Fruit fly (Drosophila melanogaster) whole organism, embryonic: ENCODE measurements around the gene CG5541.

ENCODE experiments used
- CG10267 ChIP-seq: fragments of 200-800 bp; sonication (Bioruptor generic); optimal IDR thresholded peaks from 2 replicates; lab custom pipeline; 2018; ENCODE audit warnings: missing biosample characterization, mild to moderate bottlenecking, missing genetic modification characterization, moderate library complexity
- CG11504 ChIP-seq: fragments of 200-800 bp; sonication (Bioruptor generic); optimal IDR thresholded peaks from 3 replicates; lab custom pipeline; 2019; ENCODE audit warnings: missing biosample characterization, mild to moderate bottlenecking, missing genetic modification characterization, moderate library complexity
- CG12744 ChIP-seq: fragments of 200-800 bp; sonication (Bioruptor generic); optimal IDR thresholded peaks from 2 replicates; lab custom pipeline; 2016; ENCODE audit warnings: missing biosample characterization, missing genetic modification characterization
- CG13287 ChIP-seq: fragments of 200-800 bp; sonication (Bioruptor generic); IDR thresholded peaks from 2 replicates; pipeline ENCODE4 v1.3.6; 2022; ENCODE audit warnings: missing biosample characterization, missing genetic modification characterization; ENCODE audit not compliant: partially characterized antibody
- CG13624 ChIP-seq: fragments of 200-800 bp; sonication (Bioruptor generic); optimal IDR thresholded peaks from 2 replicates; lab custom pipeline; 2016; ENCODE audit warnings: missing biosample characterization, missing genetic modification characterization
- CG13775 ChIP-seq: fragments of 200-800 bp; sonication (Bioruptor generic); optimal IDR thresholded peaks from 3 replicates; lab custom pipeline; 2017; ENCODE audit warnings: missing biosample characterization, mild to moderate bottlenecking, missing genetic modification characterization
- CG14667 ChIP-seq: fragments of 200-800 bp; sonication (Bioruptor generic); IDR thresholded peaks from 2 replicates; pipeline ENCODE4 v1.3.6; 2022; ENCODE audit warnings: missing biosample characterization, missing genetic modification characterization
- CG15073 ChIP-seq: fragments of 200-800 bp; sonication (Bioruptor generic); optimal IDR thresholded peaks from 2 replicates; lab custom pipeline; 2016; ENCODE audit warnings: missing biosample characterization, missing genetic modification characterization
- CG1603 ChIP-seq: fragments of 200-800 bp; sonication (Bioruptor generic); optimal IDR thresholded peaks from 2 replicates; lab custom pipeline; 2019; ENCODE audit warnings: missing biosample characterization, mild to moderate bottlenecking, missing genetic modification characterization, moderate library complexity
- CG17568 ChIP-seq: fragments of 200-800 bp; sonication (Bioruptor generic); optimal IDR thresholded peaks from 2 replicates; lab custom pipeline; 2018; ENCODE audit warnings: missing biosample characterization, mild to moderate bottlenecking, missing genetic modification characterization, moderate library complexity
- CG17912 ChIP-seq: fragments of 200-800 bp; sonication (Bioruptor generic); optimal IDR thresholded peaks from 2 replicates; lab custom pipeline; 2018; ENCODE audit warnings: missing biosample characterization, mild to moderate bottlenecking, missing genetic modification characterization
- CG34224 ChIP-seq: fragments of 200-800 bp; sonication (Bioruptor generic); IDR thresholded peaks from 3 replicates; pipeline ENCODE4 v1.3.6; 2022; ENCODE audit warnings: missing biosample characterization, missing genetic modification characterization; ENCODE audit not compliant: partially characterized antibody
- CG34422 ChIP-seq: fragments of 200-800 bp; sonication (Bioruptor generic); IDR thresholded peaks from 3 replicates; pipeline ENCODE4 v1.3.6; 2022; ENCODE audit warnings: missing biosample characterization, missing genetic modification characterization
- CG3995 ChIP-seq: fragments of 200-800 bp; sonication (Bioruptor generic); optimal IDR thresholded peaks from 3 replicates; lab custom pipeline; 2016; ENCODE audit warnings: missing biosample characterization, missing genetic modification characterization
- CG4820 ChIP-seq: fragments of 200-800 bp; sonication (Bioruptor generic); optimal IDR thresholded peaks from 3 replicates; lab custom pipeline; 2016; ENCODE audit warnings: missing biosample characterization, missing genetic modification characterization
- CG6689 ChIP-seq: fragments of 200-800 bp; sonication (Bioruptor generic); IDR thresholded peaks from 2 replicates; pipeline ENCODE4 v1.3.6; 2022; ENCODE audit warnings: missing biosample characterization, missing genetic modification characterization
- CG7357 ChIP-seq: fragments of 200-800 bp; sonication (Bioruptor generic); IDR thresholded peaks from 3 replicates; pipeline ENCODE4 v1.3.6; 2022; ENCODE audit warnings: missing biosample characterization, missing genetic modification characterization
- CG8089 ChIP-seq: fragments of 200-800 bp; sonication (Bioruptor generic); optimal IDR thresholded peaks from 3 replicates; lab custom pipeline; 2016; ENCODE audit warnings: missing biosample characterization, missing genetic modification characterization
- CG9215 ChIP-seq: fragments of 200-800 bp; sonication (Bioruptor generic); IDR thresholded peaks from 2 replicates; pipeline ENCODE4 v1.3.6; 2022; ENCODE audit warnings: missing biosample characterization, missing genetic modification characterization
- CG9437 ChIP-seq: fragments of 200-800 bp; sonication (Bioruptor generic); optimal IDR thresholded peaks from 2 replicates; lab custom pipeline; 2018; ENCODE audit warnings: missing biosample characterization, mild to moderate bottlenecking, missing genetic modification characterization
- CG9727 ChIP-seq: fragments of 200-800 bp; sonication (Bioruptor generic); optimal IDR thresholded peaks from 3 replicates; lab custom pipeline; 2017; ENCODE audit warnings: missing biosample characterization, mild to moderate bottlenecking, missing genetic modification characterization
- E2f1 ChIP-seq: fragments of 200-800 bp; sonication (Bioruptor generic); IDR thresholded peaks from 2 replicates; pipeline ENCODE4 v1.3.6; 2022; ENCODE audit warnings: missing biosample characterization, missing genetic modification characterization
- ERR ChIP-seq: fragments of 200-800 bp; sonication (Bioruptor generic); optimal IDR thresholded peaks from 2 replicates; lab custom pipeline; 2016; ENCODE audit warnings: missing biosample characterization, missing genetic modification characterization
- Ets65A ChIP-seq: fragments of 200-800 bp; sonication (Bioruptor generic); peaks from one replicate; lab custom pipeline; 2016; ENCODE audit warnings: missing biosample characterization, missing genetic modification characterization
- HHEX ChIP-seq: fragments of 200-800 bp; sonication (Bioruptor generic); optimal IDR thresholded peaks from 3 replicates; lab custom pipeline; 2017; ENCODE audit warnings: missing biosample characterization, mild to moderate bottlenecking, missing genetic modification characterization, missing genetic modification reagents
- HLH4C ChIP-seq: fragments of 200-800 bp; sonication (Bioruptor generic); IDR thresholded peaks from 3 replicates; pipeline ENCODE4 v1.3.6; 2022; ENCODE audit warnings: missing biosample characterization, missing genetic modification characterization; ENCODE audit not compliant: partially characterized antibody
- Lim3 ChIP-seq: fragments of 200-800 bp; sonication (Bioruptor generic); IDR thresholded peaks from 2 replicates; pipeline ENCODE4 v1.3.6; 2022; ENCODE audit warnings: missing biosample characterization, missing genetic modification characterization
- Max ChIP-seq: fragments of 200-800 bp; sonication (Bioruptor generic); optimal IDR thresholded peaks from 2 replicates; lab custom pipeline; 2016; ENCODE audit warnings: missing biosample characterization, mild to moderate bottlenecking, missing genetic modification characterization
- NC2α ChIP-seq: fragments of 200-800 bp; sonication (Bioruptor generic); optimal IDR thresholded peaks from 2 replicates; lab custom pipeline; 2016; ENCODE audit warnings: missing biosample characterization, missing genetic modification characterization
- Ravus ChIP-seq: fragments of 200-800 bp; sonication (Bioruptor generic); IDR thresholded peaks from 2 replicates; pipeline ENCODE4 v1.3.6; 2022; ENCODE audit warnings: missing biosample characterization, missing genetic modification characterization
- bsh ChIP-seq, 2 experiments: fragments of 200-800 bp; sonication (Bioruptor generic); optimal IDR thresholded peaks; 2 replicates each; lab custom pipeline; 2017 to 2018; ENCODE audit warnings: mild to moderate bottlenecking in 2 of 2, missing biosample characterization in 2 of 2, missing genetic modification characterization in 2 of 2, moderate library complexity in 1 of 2
- crc ChIP-seq: fragments of 200-800 bp; sonication (Bioruptor generic); optimal IDR thresholded peaks from 2 replicates; lab custom pipeline; 2016; ENCODE audit warnings: missing biosample characterization, missing genetic modification characterization
- cwo ChIP-seq: fragments of 200-800 bp; sonication (Bioruptor generic); optimal IDR thresholded peaks from 3 replicates; lab custom pipeline; 2017; ENCODE audit warnings: missing biosample characterization, missing genetic modification characterization, mild to moderate bottlenecking, moderate library complexity, missing genetic modification reagents
- dimm ChIP-seq: fragments of 200-800 bp; sonication (Bioruptor generic); IDR thresholded peaks from 2 replicates; pipeline ENCODE4 v1.3.6; 2022; ENCODE audit warnings: missing biosample characterization, missing genetic modification characterization
- dm ChIP-seq: fragments of 200-800 bp; sonication (Bioruptor generic); optimal IDR thresholded peaks from 3 replicates; lab custom pipeline; 2016; ENCODE audit warnings: missing biosample characterization, missing genetic modification characterization
- gcm2 ChIP-seq: fragments of 200-800 bp; sonication (Bioruptor generic); optimal IDR thresholded peaks from 2 replicates; lab custom pipeline; 2016; ENCODE audit warnings: missing biosample characterization, missing genetic modification characterization
- grn ChIP-seq: fragments of 200-800 bp; sonication (Bioruptor generic); optimal IDR thresholded peaks from 3 replicates; lab custom pipeline; 2017; ENCODE audit warnings: missing biosample characterization, missing genetic modification characterization
- gro ChIP-seq: fragments of 200-800 bp; sonication (Bioruptor generic); optimal IDR thresholded peaks from 2 replicates; lab custom pipeline; 2016; ENCODE audit warnings: missing biosample characterization, missing genetic modification characterization
- gsb-n ChIP-seq: fragments of 200-800 bp; sonication (Bioruptor generic); optimal IDR thresholded peaks from 3 replicates; lab custom pipeline; 2018; ENCODE audit warnings: missing biosample characterization, mild to moderate bottlenecking, missing genetic modification characterization
- h ChIP-seq: fragments of >200 bp; optimal IDR thresholded peaks from 2 replicates; lab custom pipeline; 2017
- insv ChIP-seq, 2 experiments: fragments of 200-800 bp; sonication (Bioruptor generic); optimal IDR thresholded peaks; 3 replicates each; lab custom pipeline; 2016 to 2018; ENCODE audit warnings: missing biosample characterization in 2 of 2, missing genetic modification characterization in 2 of 2
- inv ChIP-seq: fragments of 200-800 bp; sonication (Bioruptor generic); IDR thresholded peaks from 2 replicates; pipeline ENCODE4 v1.3.6; 2022; ENCODE audit warnings: missing biosample characterization, missing genetic modification characterization; ENCODE audit not compliant: partially characterized antibody
- lola ChIP-seq, 3 experiments: fragments of >200 bp in 2 of 3; fragments of 200-800 bp in 1 of 3; sonication (Bioruptor generic) in 1 of 3; optimal IDR thresholded peaks; 2 replicates each; lab custom pipeline; 2017 to 2019; ENCODE audit warnings: missing biosample characterization in 3 of 3, missing genetic modification characterization in 3 of 3, mild to moderate bottlenecking in 1 of 3, moderate library complexity in 1 of 3
- nom ChIP-seq: fragments of 200-800 bp; sonication (Bioruptor generic); optimal IDR thresholded peaks from 2 replicates; lab custom pipeline; 2017; ENCODE audit warnings: missing biosample characterization, missing genetic modification characterization, mild to moderate bottlenecking, moderate library complexity, missing genetic modification reagents
- phol ChIP-seq: fragments of 200-800 bp; sonication (Bioruptor generic); optimal IDR thresholded peaks from 3 replicates; lab custom pipeline; 2018; ENCODE audit warnings: missing biosample characterization, mild to moderate bottlenecking, missing genetic modification characterization, moderate library complexity
- shn ChIP-seq: fragments of 200-800 bp; sonication (Bioruptor generic); optimal IDR thresholded peaks from 3 replicates; lab custom pipeline; 2016; ENCODE audit warnings: missing biosample characterization, missing genetic modification characterization
- sima ChIP-seq: fragments of 200-800 bp; sonication (Bioruptor generic); optimal IDR thresholded peaks from 2 replicates; lab custom pipeline; 2016; ENCODE audit warnings: missing biosample characterization, missing genetic modification characterization
- stc ChIP-seq: fragments of 200-800 bp; sonication (Bioruptor generic); IDR thresholded peaks from 2 replicates; pipeline ENCODE4 v1.3.6; 2022; ENCODE audit warnings: missing biosample characterization, missing genetic modification characterization
- unpg ChIP-seq: fragments of 200-800 bp; sonication (Bioruptor generic); optimal IDR thresholded peaks from 3 replicates; lab custom pipeline; 2018; ENCODE audit warnings: missing biosample characterization, mild to moderate bottlenecking, missing genetic modification characterization, moderate library complexity
- vvl ChIP-seq: fragments of 200-800 bp; sonication (Bioruptor generic); IDR thresholded peaks from 2 replicates; pipeline ENCODE4 v1.3.6; 2022; ENCODE audit warnings: missing biosample characterization, missing genetic modification characterization
- zf30C ChIP-seq: fragments of 200-800 bp; sonication (Bioruptor generic); optimal IDR thresholded peaks from 3 replicates; lab custom pipeline; 2018; ENCODE audit warnings: missing biosample characterization, mild to moderate bottlenecking, missing genetic modification characterization

The CG5541 gene

DNA sequence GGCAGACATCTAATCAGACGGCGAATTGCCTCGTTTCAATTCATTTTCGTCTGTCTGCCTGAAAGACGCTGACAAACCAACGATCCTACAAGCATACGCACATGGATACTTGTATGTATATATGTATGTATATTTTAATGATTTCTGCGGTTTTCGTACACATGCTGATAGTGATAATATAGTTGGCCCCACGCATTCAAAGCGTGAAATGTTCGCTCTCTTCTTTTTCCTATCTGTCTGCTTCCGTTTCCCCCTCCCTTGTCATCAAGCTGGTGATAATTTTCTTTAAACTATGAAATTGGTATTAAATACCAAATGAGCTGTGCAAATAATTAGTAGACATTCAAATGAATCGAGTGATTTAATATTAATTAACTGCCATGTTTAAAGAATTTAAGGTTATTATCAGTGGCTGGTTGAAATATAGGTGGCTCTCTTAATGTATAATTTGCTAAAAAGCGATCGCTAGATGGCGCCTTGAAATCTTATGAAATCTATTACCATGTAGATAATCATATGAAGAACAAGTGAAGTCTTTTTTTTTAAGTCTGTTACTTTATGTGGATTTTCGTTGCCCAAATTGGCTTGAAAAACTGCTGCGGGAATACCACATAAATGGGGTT is 37.0 kb downstream of the CG5541 start, which contains the start of gene CG33177 (continued):
- TF ChIP-seq Ets65A (GFP tag; lab: Kevin White, UChicago) (peak; percentile 37), CG9437 (GFP tag; lab: Kevin White, UChicago) (no peak), CG4820 (GFP tag; lab: Kevin White, UChicago) (no peak), unpg (GFP tag; lab: Kevin White, UChicago) (peak; percentile 0), CG12744 (no peak), CG9727 (GFP tag; lab: Kevin White, UChicago) (no peak), shn (GFP tag; lab: Kevin White, UChicago) (no peak), Lim3 (GFP tag; lab: Robert Waterston, UW) (no peak), CG17912 (GFP tag; lab: Kevin White, UChicago) (peak; percentile 56), gro (GFP tag; lab: Kevin White, UChicago) (peak; percentile 10), grn (GFP tag; lab: Kevin White, UChicago) (peak; percentile 30), dm (no peak), CG14667 (GFP tag; lab: Robert Waterston, UW) (no peak), CG3995 (peak; percentile 31), CG13287 (GFP tag; lab: Robert Waterston, UW) (no peak), HHEX (GFP tag; lab: Kevin White, UChicago) (no peak), lola (GFP tag; optimal IDR thresholded peaks at IDR 0.05; lab: Kevin White, UChicago) (no peak), crc (GFP tag; lab: Kevin White, UChicago) (no peak), CG8089 (GFP tag; lab: Kevin White, UChicago) (no peak), gsb-n (tag; lab: Kevin White, UChicago) (no peak), zf30C (no peak), nom (GFP tag; lab: Kevin White, UChicago) (no peak), CG11504 (tag; lab: Kevin White, UChicago) (peak; percentile 28), ERR (GFP tag; lab: Kevin White, UChicago) (no peak), phol (tag; lab: Kevin White, UChicago) (peak; percentile 55), CG17568 (GFP tag; lab: Kevin White, UChicago) (no peak), CG15073 (GFP tag; lab: Kevin White, UChicago) (no peak), CG34422 (GFP tag; lab: Robert Waterston, UW) (no peak), h (lab: Kevin White, UChicago) (no peak), sima (no peak), NC2α (GFP tag; lab: Kevin White, UChicago) (no peak), CG1603 (tag; lab: Kevin White, UChicago) (peak; percentile 37), CG6689 (GFP tag; lab: Robert Waterston, UW) (no peak), CG34224 (GFP tag; lab: Robert Waterston, UW) (no peak), CG7357 (GFP tag; lab: Robert Waterston, UW) (no peak), stc (GFP tag; lab: Robert Waterston, UW) (no peak), bsh (GFP tag; optimal IDR thresholded peaks at IDR 0.05; lab: Kevin White, UChicago) (no peak), dimm (GFP tag; lab: Robert Waterston, UW) (no peak), Ravus (GFP tag; lab: Robert Waterston, UW) (no peak), E2f1 (no peak), HLH4C (GFP tag; lab: Robert Waterston, UW) (no peak), CG10267 (tag; lab: Kevin White, UChicago) (peak; percentile 33), CG13775 (GFP tag; lab: Kevin White, UChicago) (no peak), vvl (GFP tag; lab: Robert Waterston, UW) (peak; percentile 34; the same call in 1 of the 2 replicates), cwo (GFP tag; lab: Kevin White, UChicago) (no peak), Max (GFP tag; lab: Kevin White, UChicago) (no peak), insv (GFP tag; optimal IDR thresholded peaks at IDR 0.05; lab: Kevin White, UChicago) (no peak), inv (no peak), gcm2 (GFP tag; lab: Kevin White, UChicago) (no peak), CG13624 (no peak), CG9215 (GFP tag; lab: Robert Waterston, UW) (no peak)
